Fruit fly (Drosophila melanogaster): ENCODE measurements around the gene CG4576.

DNA sequence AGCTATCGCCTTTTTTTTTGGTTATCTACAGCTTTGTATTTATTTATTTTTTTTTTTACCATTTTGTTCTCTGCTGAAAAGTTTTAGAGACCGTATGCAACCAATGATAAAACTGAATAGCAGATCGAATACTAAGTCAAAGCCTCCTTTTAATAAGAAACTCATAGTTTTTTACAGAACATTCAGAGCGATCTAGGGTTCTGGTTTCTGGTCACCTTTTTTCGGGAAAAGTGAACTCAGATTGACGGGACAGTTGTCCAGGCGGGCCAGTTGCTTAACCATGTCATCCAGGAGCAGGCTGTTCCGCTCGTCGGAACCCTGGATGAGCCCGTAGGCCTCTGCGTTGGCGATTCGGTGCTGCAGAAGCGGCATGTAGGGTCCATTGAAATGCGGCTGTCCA is 7.8 kb downstream of the CG4576 start, which contains the start of gene CG43318:
- TF ChIP-seq kay (GFP tag; ENCODE audit: borderline replicate concordance) (no peak), CG12768 (GFP tag; optimal IDR thresholded peaks at IDR 0.05) (no peak), bab1 (GFP tag; optimal IDR thresholded peaks at IDR 0.05) (no peak), CG14711 (tag; optimal IDR thresholded peaks at IDR 0.05) (no peak), CG5204 (GFP tag; optimal IDR thresholded peaks at IDR 0.05) (no peak), ovo (GFP tag; optimal IDR thresholded peaks at IDR 0.05) (no peak), Clk (GFP tag; optimal IDR thresholded peaks at IDR 0.05) (no peak), CG7101 (tag; optimal IDR thresholded peaks at IDR 0.05) (no peak), toe (GFP tag; optimal IDR thresholded peaks at IDR 0.05) (no peak)
